Fruit fly (Drosophila melanogaster): ENCODE results near the gene glo.

glo gene

DNA sequence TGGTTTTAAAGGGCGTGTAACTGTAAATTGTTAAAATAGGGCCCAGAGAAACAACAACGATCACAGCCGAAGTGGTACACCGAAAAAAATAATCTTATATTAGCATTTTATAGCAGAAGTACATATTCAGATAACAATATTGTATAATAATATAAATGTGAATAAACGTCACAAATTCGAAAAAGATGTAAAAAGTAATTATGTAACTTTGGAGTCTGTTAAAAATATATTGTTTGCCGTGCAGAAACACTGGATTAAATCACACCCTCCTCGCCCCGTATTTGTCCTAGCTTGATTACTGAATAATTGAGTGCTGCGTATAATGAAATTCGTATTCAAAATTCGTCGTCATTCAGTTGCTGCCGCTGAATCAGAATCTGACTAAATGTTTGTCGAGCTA, 35.9 kb upstream of the glo start (continued):
- TF ChIP-seq peb (GFP tag; IDR thresholded peaks at IDR 0.05) (no peak), CG9609 (GFP tag; optimal IDR thresholded peaks at IDR 0.05) (no peak), CG30431 (GFP tag; optimal IDR thresholded peaks at IDR 0.05) (no peak), CG30020 (tag; optimal IDR thresholded peaks at IDR 0.05) (no peak), CG4360 (GFP tag; IDR thresholded peaks at IDR 0.05) (no peak), inv (GFP tag; IDR thresholded peaks at IDR 0.05; ENCODE audit: partially characterized antibody) (no peak), CG16815 (GFP tag; optimal IDR thresholded peaks at IDR 0.05) (no peak), unc-4 (GFP tag; IDR thresholded peaks at IDR 0.05; ENCODE audit: partially characterized antibody) (no peak), CG3838 (GFP tag; optimal IDR thresholded peaks at IDR 0.05) (no peak), HHEX (GFP tag; optimal IDR thresholded peaks at IDR 0.05) (no peak), CG10979 (tag; optimal IDR thresholded peaks at IDR 0.05) (peak; percentile 24), Myb (GFP tag; optimal IDR thresholded peaks at IDR 0.05) (no peak), Sox100B (GFP tag; optimal IDR thresholded peaks at IDR 0.05) (peak; percentile 5), CG16813 (GFP tag; IDR thresholded peaks at IDR 0.05; ENCODE audit: partially characterized antibody) (no peak), ftz-f1 (GFP tag; optimal IDR thresholded peaks at IDR 0.05) (no peak), CG17328 (GFP tag; IDR thresholded peaks at IDR 0.05) (no peak), sug (tag; optimal IDR thresholded peaks at IDR 0.05) (no peak), fu2 (GFP tag; optimal IDR thresholded peaks at IDR 0.05) (no peak), CG9817 (tag; optimal IDR thresholded peaks at IDR 0.05) (no peak), sim (GFP tag; IDR thresholded peaks at IDR 0.05) (no peak), TFAM (GFP tag; optimal IDR thresholded peaks at IDR 0.05) (no peak), MBD-R2 (GFP tag; IDR thresholded peaks at IDR 0.05) (no peak), lbe (GFP tag; optimal IDR thresholded peaks at IDR 0.05) (no peak), crol (GFP tag; IDR thresholded peaks at IDR 0.05) (no peak), aop (GFP tag; IDR thresholded peaks at IDR 0.05) (no peak), CG7271 (tag; optimal IDR thresholded peaks at IDR 0.05) (no peak), Drgx (GFP tag; IDR thresholded peaks at IDR 0.05) (no peak), grn (GFP tag; optimal IDR thresholded peaks at IDR 0.05) (no peak), CG17612 (GFP tag; IDR thresholded peaks at IDR 0.05) (no peak), Side (GFP tag; optimal IDR thresholded peaks at IDR 0.05) (no peak), NK7.1 (GFP tag; optimal IDR thresholded peaks at IDR 0.05) (no peak), Pdp1 (GFP tag; optimal IDR thresholded peaks at IDR 0.05) (peak in 1 of 2 experiments; percentile 50), kah (GFP tag; optimal IDR thresholded peaks at IDR 0.05) (no peak), ro (GFP tag; IDR thresholded peaks at IDR 0.05) (no peak), H2.0 (GFP tag; IDR thresholded peaks at IDR 0.05) (peak; percentile 37; the same call in 1 of the 2 replicates), CG2712 (tag; optimal IDR thresholded peaks at IDR 0.05) (peak; percentile 34), CG43689 (GFP tag; IDR thresholded peaks at IDR 0.05) (no peak), Hmr (GFP tag; optimal IDR thresholded peaks at IDR 0.05) (peak; percentile 14), insv (GFP tag; optimal IDR thresholded peaks at IDR 0.05) (no peak), chif (GFP tag; optimal IDR thresholded peaks at IDR 0.05) (no peak), CG10147 (GFP tag; optimal IDR thresholded peaks at IDR 0.05) (peak; percentile 2), CG4404 (GFP tag; IDR thresholded peaks at IDR 0.05) (no peak), tna (GFP tag; IDR thresholded peaks at IDR 0.05; ENCODE audit: partially characterized antibody) (no peak), vvl (GFP tag; IDR thresholded peaks at IDR 0.05) (0 out of 2 replicates have a peak, but pooled peaks have one; percentile 68), CG42726 (GFP tag; IDR thresholded peaks at IDR 0.05; ENCODE audit: partially characterized antibody) (no peak), CG12942 (GFP tag; optimal IDR thresholded peaks at IDR 0.05) (peak; percentile 21), CoRest (tag; optimal IDR thresholded peaks at IDR 0.05) (peak; percentile 33), stwl (tag; optimal IDR thresholded peaks at IDR 0.05) (no peak), gsb-n (tag; optimal IDR thresholded peaks at IDR 0.05) (no peak), dpn (GFP tag; optimal IDR thresholded peaks at IDR 0.05) (peak in 1 of 2 experiments; percentile 11), CG1529 (GFP tag; optimal IDR thresholded peaks at IDR 0.05) (no peak), CG12744 (GFP tag; optimal IDR thresholded peaks at IDR 0.05) (no peak)
